Worm (Caenorhabditis elegans): ENCODE results near the gene nhr-179.

DNA sequence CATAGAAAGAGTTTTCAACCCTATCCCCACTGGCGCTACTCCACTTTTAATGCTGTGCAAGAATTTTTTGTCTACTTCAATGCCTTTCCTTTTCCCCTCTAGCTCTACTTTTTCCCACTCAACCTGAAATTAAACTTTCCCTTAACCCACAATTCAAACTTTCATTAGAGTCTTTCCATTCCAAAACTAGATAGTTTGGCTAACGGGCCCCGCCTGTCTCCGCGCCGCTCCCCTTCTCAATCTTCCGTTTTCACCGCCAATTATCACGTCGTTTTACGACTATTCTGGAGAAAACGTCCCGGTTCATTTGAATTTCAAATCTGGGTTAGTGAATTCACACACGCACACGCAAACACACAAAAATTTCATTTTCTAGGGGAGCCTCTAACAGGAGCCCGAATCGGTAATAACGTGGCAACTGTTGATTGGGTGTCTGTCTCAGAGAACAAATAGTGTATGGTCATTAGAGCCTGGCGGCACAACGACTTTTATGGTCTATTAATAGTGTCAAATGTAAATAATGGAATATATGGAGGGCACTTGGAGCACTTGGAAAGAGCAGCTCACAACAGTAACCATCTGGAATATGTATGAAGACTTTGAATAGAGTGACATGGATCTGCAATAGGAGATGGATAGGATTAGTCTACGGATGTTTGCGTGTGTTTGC, 48.8 kb downstream of the nhr-179 start:
- TF ChIP-seq nhr-11 (tag; optimal IDR thresholded peaks at IDR 0.05) = no peak
- TF ChIP-seq ztf-11 (tag; optimal IDR thresholded peaks at IDR 0.05) = no peak
- TF ChIP-seq pha-4 (tag; optimal IDR thresholded peaks at IDR 0.05) = peak; percentile 21
- TF ChIP-seq jun-1 (tag; optimal IDR thresholded peaks at IDR 0.05) = no peak
- TF ChIP-seq nhr-76 (tag; optimal IDR thresholded peaks at IDR 0.05) = no peak
- TF ChIP-seq aly-2 (tag; optimal IDR thresholded peaks at IDR 0.05) = no peak
- TF ChIP-seq snpc-4 (tag; optimal IDR thresholded peaks at IDR 0.05) = no peak
- TF ChIP-seq pqm-1 (tag; optimal IDR thresholded peaks at IDR 0.05) = no peak
- no peak for TF ChIP-seq ZK546.5 (tag; optimal IDR thresholded peaks at IDR 0.05)
- TF ChIP-seq nhr-237 (tag; optimal IDR thresholded peaks at IDR 0.05) = no peak
- TF ChIP-seq nhr-25 (tag; optimal IDR thresholded peaks at IDR 0.05) = no peak
- no peak for TF ChIP-seq zag-1 (tag; optimal IDR thresholded peaks at IDR 0.05)
- no peak for TF ChIP-seq lin-39 (tag; optimal IDR thresholded peaks at IDR 0.05)
- TF ChIP-seq unc-39 (tag; optimal IDR thresholded peaks at IDR 0.05) = no peak

All from whole organism, L3 larva.